Worm (Caenorhabditis elegans) whole organism, young adult: ENCODE measurements around the gene affl-2.

Source experiments
- C17E4.6 ChIP-seq: fragments of 200-800 bp; sonication (Bioruptor generic); IDR thresholded peaks from 2 replicates; pipeline ENCODE4 v1.3.6; 2022; ENCODE audit warnings: missing genetic modification reagents, missing genetic modification characterization, missing compliant biosample characterization
- F39B2.1 ChIP-seq: fragments of 200-800 bp; sonication (Bioruptor generic); IDR thresholded peaks from 2 replicates; pipeline ENCODE4 v1.3.6; 2022; ENCODE audit warnings: missing genetic modification reagents, missing genetic modification characterization, missing compliant biosample characterization
- bed-1 ChIP-seq: fragments of 200-800 bp; sonication (Bioruptor generic); IDR thresholded peaks from 2 replicates; pipeline ENCODE4 v1.3.6; 2022; ENCODE audit warnings: missing genetic modification reagents, missing genetic modification characterization, missing compliant biosample characterization
- ceh-79 ChIP-seq: sonication (generic microtip); optimal IDR thresholded peaks from 2 replicates; lab custom pipeline; 2017; ENCODE audit warnings: mild to moderate bottlenecking, missing genetic modification characterization, missing compliant biosample characterization
- ceh-91 ChIP-seq: fragments of 200-800 bp; sonication (Bioruptor generic); IDR thresholded peaks from 2 replicates; pipeline ENCODE4 v1.3.6; 2022; ENCODE audit warnings: missing genetic modification reagents, missing genetic modification characterization, missing compliant biosample characterization
- egrh-3 ChIP-seq: fragments of 200-800 bp; sonication (Bioruptor generic); IDR thresholded peaks from 2 replicates; pipeline ENCODE4 v1.3.6; 2022; ENCODE audit warnings: missing genetic modification reagents, missing genetic modification characterization, missing compliant biosample characterization
- hlh-12 ChIP-seq: sonication (generic microtip); optimal IDR thresholded peaks from 2 replicates; lab custom pipeline; 2016; ENCODE audit warnings: missing genetic modification characterization, missing compliant biosample characterization
- hmg-1.2 ChIP-seq: fragments of 200-800 bp; sonication (Bioruptor generic); IDR thresholded peaks from 2 replicates; pipeline ENCODE4 v1.3.6; 2022; ENCODE audit warnings: missing genetic modification reagents, missing genetic modification characterization, missing compliant biosample characterization
- lin-40 ChIP-seq: sonication (generic microtip); optimal IDR thresholded peaks from 2 replicates; lab custom pipeline; 2016; ENCODE audit warnings: missing genetic modification characterization, mild to moderate bottlenecking, missing compliant biosample characterization, missing genotype, missing genetic modification reagents
- mes-4 ChIP-seq: sonication (generic microtip); optimal IDR thresholded peaks from 2 replicates; lab custom pipeline; 2016; ENCODE audit warnings: missing genotype, missing genetic modification characterization, missing compliant biosample characterization
- nfya-2 ChIP-seq: fragments of 200-800 bp; sonication (Bioruptor generic); IDR thresholded peaks from 2 replicates; pipeline ENCODE4 v1.3.6; 2022; ENCODE audit warnings: missing genetic modification reagents, missing genetic modification characterization, missing compliant biosample characterization
- rec-8 ChIP-seq, 2 experiments: sonication (generic microtip); optimal IDR thresholded peaks; 2 replicates each; lab custom pipeline; 2016; ENCODE audit warnings: mild to moderate bottlenecking in 2 of 2, missing genetic modification characterization in 2 of 2, missing genetic modification reagents in 2 of 2, missing genotype in 2 of 2, missing biosample characterization in 1 of 2, missing compliant biosample characterization in 1 of 2, moderate library complexity in 1 of 2
- repo-1 ChIP-seq: sonication (generic microtip); optimal IDR thresholded peaks from 2 replicates; lab custom pipeline; 2017; ENCODE audit warnings: mild to moderate bottlenecking, missing genetic modification characterization, missing compliant biosample characterization
- snpc-1.3 ChIP-seq: sonication (generic microtip); optimal IDR thresholded peaks from 2 replicates; lab custom pipeline; 2017; ENCODE audit warnings: missing genetic modification characterization, mild to moderate bottlenecking, missing compliant biosample characterization, antibody characterized with exemption, moderate library complexity, missing genotype, missing genetic modification reagents; ENCODE audit not compliant: insufficient read depth
- zfh-2 ChIP-seq: fragments of 200-800 bp; sonication (Bioruptor generic); conservative IDR thresholded peaks from 2 replicates; pipeline ENCODE4 v1.3.6; 2022; ENCODE audit warnings: missing genetic modification reagents, missing genetic modification characterization, missing compliant biosample characterization
- ztf-28 ChIP-seq: fragments of 200-800 bp; sonication (Bioruptor generic); IDR thresholded peaks from 2 replicates; pipeline ENCODE4 v1.3.6; 2022; ENCODE audit warnings: missing genetic modification reagents, missing genetic modification characterization, missing compliant biosample characterization

affl-2 gene

DNA sequence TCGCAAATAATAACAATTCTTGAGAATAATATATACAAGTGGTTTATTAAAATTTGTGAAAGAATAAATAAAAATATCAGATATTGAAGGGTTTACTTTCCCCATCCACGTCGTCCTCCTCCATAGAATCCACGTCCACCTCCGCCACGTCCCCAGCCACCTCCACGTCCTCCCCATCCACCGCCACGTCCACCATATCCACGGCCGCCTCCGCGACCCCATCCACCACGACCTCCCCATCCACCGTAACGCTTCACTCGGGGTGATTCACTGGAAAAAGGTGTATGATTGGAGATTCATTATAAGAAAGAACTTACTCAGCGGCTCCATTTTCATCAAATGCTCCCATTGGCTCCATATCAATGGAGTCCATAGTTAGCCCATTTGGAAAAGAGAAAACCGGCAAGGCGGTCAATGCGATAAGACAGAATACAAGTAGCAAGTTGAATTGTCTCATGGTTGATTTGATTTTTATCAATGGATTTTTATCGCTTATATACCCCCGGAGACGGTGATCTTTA, 51.4 kb downstream of the affl-2 start, which contains the start of gene nlp-32:
Gene nlp-32, minus strand, starts transcription at position 471 of the 521 bp plus-strand sequence.
- TF ChIP-seq nfya-2 (GFP tag; lab: Robert Waterston, UW) (no peak), egrh-3 (peak; percentile 48; the same call in 1 of the 2 replicates), zfh-2 (peak; percentile 74)

DNA sequence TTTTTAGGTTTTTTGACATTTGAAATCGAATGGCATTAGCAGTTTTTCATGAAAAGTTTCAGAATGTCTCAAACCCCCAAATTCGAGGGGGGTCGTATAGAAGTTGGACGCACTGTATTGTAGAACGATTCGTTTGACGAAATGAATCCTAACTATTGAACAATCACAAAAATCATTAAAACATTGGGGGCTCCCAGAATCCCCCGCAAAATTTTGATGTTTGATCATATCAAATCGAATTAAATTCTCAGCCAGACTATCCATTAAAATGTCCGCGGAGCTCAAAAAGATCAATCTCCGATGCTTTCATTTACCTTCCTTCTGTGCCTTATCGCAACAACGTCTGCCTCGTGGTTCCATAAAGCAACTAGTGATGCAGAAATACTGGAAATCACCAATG, 53.8 kb downstream of the affl-2 start, which contains the start of gene F30H5.5:
Gene F30H5.5, plus strand, starts transcription at position 301 of the 400 bp plus-strand sequence.
- TF ChIP-seq mes-4 (tag; lab: Kevin White, UChicago): no peak
- TF ChIP-seq hlh-12: no peak
- no peak for TF ChIP-seq repo-1 (tag; lab: Kevin White, UChicago)
- TF ChIP-seq F39B2.1: no peak
- no peak for TF ChIP-seq snpc-1.3 (tag; lab: Kevin White, UChicago)
- no peak for TF ChIP-seq bed-1 (GFP tag; lab: Robert Waterston, UW)
- TF ChIP-seq ceh-91 (GFP tag; lab: Robert Waterston, UW): no peak
- TF ChIP-seq C17E4.6 (GFP tag; lab: Robert Waterston, UW): no peak
- no peak for TF ChIP-seq zfh-2
- no peak for TF ChIP-seq hmg-1.2
- TF ChIP-seq rec-8 (tag; optimal IDR thresholded peaks at IDR 0.05; lab: Kevin White, UChicago): no peak
- no peak for TF ChIP-seq lin-40
- TF ChIP-seq ztf-28: no peak
- TF ChIP-seq nfya-2 (GFP tag; lab: Robert Waterston, UW): no peak
- TF ChIP-seq ceh-79 (tag; lab: Kevin White, UChicago): no peak
